Worm (Caenorhabditis elegans): ENCODE measurements around the gene C23G10.5.

ce11 chrIII:6177631-6178030 is 13.3 kb upstream of the C23G10.5 start:
- no peak for TF ChIP-seq lin-15B (tag; optimal IDR thresholded peaks at IDR 0.05)
- no peak for TF ChIP-seq nhr-25 (tag; optimal IDR thresholded peaks at IDR 0.05; ENCODE audit: borderline replicate concordance, insufficient read depth)
- no peak for TF ChIP-seq D1046.2 (GFP tag; IDR thresholded peaks at IDR 0.05)
- TF ChIP-seq mxl-3 (GFP tag; optimal IDR thresholded peaks at IDR 0.05) = no peak
- TF ChIP-seq spr-3 (GFP tag; optimal IDR thresholded peaks at IDR 0.05) = no peak
- TF ChIP-seq saeg-2 (GFP tag; IDR thresholded peaks at IDR 0.05) = no peak
- no peak for TF ChIP-seq mep-1 (tag; optimal IDR thresholded peaks at IDR 0.05)
- no peak for TF ChIP-seq zfp-2 (tag; optimal IDR thresholded peaks at IDR 0.05)
- TF ChIP-seq nhr-6 (tag; optimal IDR thresholded peaks at IDR 0.05) = no peak

All from whole organism, L4 larva.